Fruit fly (Drosophila melanogaster) whole organism, pupa: ENCODE measurements around the gene CG43402.

ENCODE experiments used
- CG13204 ChIP-seq: fragments of 200-800 bp; sonication (Bioruptor generic); optimal IDR thresholded peaks from 2 replicates; lab custom pipeline; 2018; ENCODE audit warnings: missing biosample characterization, mild to moderate bottlenecking, missing genetic modification characterization, moderate library complexity
- CG8159 ChIP-seq: fragments of 200-800 bp; sonication (Bioruptor generic); optimal IDR thresholded peaks from 3 replicates; lab custom pipeline; 2018; ENCODE audit warnings: missing biosample characterization, mild to moderate bottlenecking, missing genetic modification characterization, moderate library complexity
- EcR ChIP-seq: fragments of 200-800 bp; sonication (Bioruptor generic); optimal IDR thresholded peaks from 3 replicates; lab custom pipeline; 2019; ENCODE audit warnings: missing biosample characterization, missing genetic modification characterization, mild to moderate bottlenecking, moderate library complexity, missing genetic modification reagents
- Pif1A ChIP-seq: fragments of 200-800 bp; sonication (Bioruptor generic); optimal IDR thresholded peaks from 3 replicates; lab custom pipeline; 2016; ENCODE audit warnings: missing biosample characterization, missing genetic modification characterization
- Pif1B ChIP-seq: fragments of 200-800 bp; sonication (Bioruptor generic); optimal IDR thresholded peaks from 3 replicates; lab custom pipeline; 2016; ENCODE audit warnings: missing biosample characterization, missing genetic modification characterization
- fd96Ca ChIP-seq: fragments of 200-800 bp; sonication (Bioruptor generic); IDR thresholded peaks from 3 replicates; pipeline ENCODE4 v1.3.6; 2022; ENCODE audit warnings: missing biosample characterization, missing genetic modification characterization
- gl ChIP-seq: fragments of 200-800 bp; sonication (Bioruptor generic); optimal IDR thresholded peaks from 2 replicates; lab custom pipeline; 2018; ENCODE audit warnings: missing biosample characterization, mild to moderate bottlenecking, missing genetic modification characterization

- TF ChIP-seq Pif1B (GFP tag; lab: Kevin White, UChicago) (peak; percentile 69), gl (tag; lab: Kevin White, UChicago) (peak; percentile 52), Pif1A (peak; percentile 80), fd96Ca (GFP tag; lab: Robert Waterston, UW) (peak; percentile 66; the same call in 2 of the 3 replicates), EcR (GFP tag; lab: Kevin White, UChicago) (no peak), CG13204 (GFP tag; lab: Kevin White, UChicago) (peak; percentile 9), CG8159 (tag; lab: Kevin White, UChicago) (peak; percentile 81)
These were observed 2.5 kb upstream of the CG43402 start for dm6 chr2L:1439790-1440422.
